Worm (Caenorhabditis elegans) whole organism, mixed stage, embryonic: Measurements from ENCODE around the gene tbc-7.

Source experiments
- blmp-1 ChIP-seq: fragments of 150-350 bp; optimal IDR thresholded peaks from 2 replicates; lab custom pipeline; 2014; ENCODE audit warnings: missing biosample characterization, missing genetic modification characterization
- drap-1 ChIP-seq: fragments of 200-800 bp; sonication (Bioruptor generic); optimal IDR thresholded peaks from 3 replicates; lab custom pipeline; 2018; ENCODE audit warnings: mild to moderate bottlenecking, missing genetic modification characterization, missing compliant biosample characterization
- elt-3 ChIP-seq: fragments of 150-350 bp; optimal IDR thresholded peaks from 2 replicates; lab custom pipeline; 2014; ENCODE audit warnings: missing biosample characterization, missing genetic modification characterization
- ham-2 ChIP-seq: fragments of 200-800 bp; sonication (Bioruptor generic); optimal IDR thresholded peaks from 2 replicates; lab custom pipeline; 2018; ENCODE audit warnings: mild to moderate bottlenecking, missing genetic modification characterization, missing compliant biosample characterization
- lsy-2 ChIP-seq: fragments of 150-350 bp; optimal IDR thresholded peaks from 2 replicates; lab custom pipeline; 2014; ENCODE audit warnings: missing biosample characterization, missing genetic modification characterization
- mab-5 ChIP-seq: fragments of 150-350 bp; optimal IDR thresholded peaks from 2 replicates; lab custom pipeline; 2014; ENCODE audit warnings: missing biosample characterization, missing genetic modification characterization
- nhr-12 ChIP-seq: fragments of 150-350 bp; optimal IDR thresholded peaks from 2 replicates; lab custom pipeline; 2014; ENCODE audit warnings: missing biosample characterization, missing genetic modification characterization
- nhr-76 ChIP-seq: sonication (generic microtip); optimal IDR thresholded peaks from 2 replicates; lab custom pipeline; 2017; ENCODE audit warnings: missing biosample characterization, missing genetic modification characterization
- pha-4 ChIP-seq: fragments of 150-350 bp; optimal IDR thresholded peaks from 2 replicates; lab custom pipeline; 2018; ENCODE audit warnings: missing biosample characterization, missing genetic modification reagents, missing genetic modification characterization
- sem-2 ChIP-seq: fragments of 200-800 bp; sonication (Bioruptor generic); optimal IDR thresholded peaks from 2 replicates; lab custom pipeline; 2018; ENCODE audit warnings: mild to moderate bottlenecking, missing genetic modification characterization, missing compliant biosample characterization
- unc-120 ChIP-seq: sonication (generic microtip); optimal IDR thresholded peaks from 2 replicates; lab custom pipeline; 2017; ENCODE audit warnings: missing genetic modification characterization, missing compliant biosample characterization; ENCODE audit not compliant: poor library complexity, severe bottlenecking
- unc-39 ChIP-seq: fragments of 150-350 bp; optimal IDR thresholded peaks from 2 replicates; lab custom pipeline; 2014; ENCODE audit warnings: missing biosample characterization, missing genetic modification characterization
- ztf-11 ChIP-seq: fragments of 150-350 bp; optimal IDR thresholded peaks from 2 replicates; lab custom pipeline; 2014; ENCODE audit warnings: missing biosample characterization, missing genetic modification characterization

DNA sequence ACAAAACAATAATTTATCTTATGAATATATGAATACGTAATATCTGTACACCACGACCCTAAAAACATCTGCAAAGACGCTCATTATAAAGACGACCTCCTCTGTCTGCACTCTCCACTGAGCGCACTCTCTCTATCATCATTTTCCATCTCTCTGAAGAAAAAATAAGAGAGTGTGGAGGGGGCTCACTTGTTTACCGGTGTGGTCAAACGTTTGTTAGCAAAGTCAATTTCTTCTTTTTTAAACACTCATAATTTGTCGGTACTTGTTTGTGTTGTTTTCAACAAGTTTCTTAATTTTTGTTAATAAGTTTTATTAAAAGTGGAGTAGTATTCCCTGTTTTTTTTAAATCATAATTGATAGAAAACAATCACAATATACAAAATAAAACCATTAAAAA, 47.9 kb upstream of the tbc-7 start:
- TF ChIP-seq nhr-76 (tag; lab: Kevin White, UChicago) (no peak), mab-5 (tag; lab: Kevin White, UChicago) (no peak), unc-120 (no peak), pha-4 (tag; lab: Kevin White, UChicago) (no peak), ztf-11 (tag; lab: Kevin White, UChicago) (no peak), lsy-2 (no peak), nhr-12 (tag; lab: Kevin White, UChicago) (no peak), sem-2 (GFP tag; lab: Kevin White, UChicago) (no peak), elt-3 (tag; lab: Kevin White, UChicago) (no peak), blmp-1 (no peak), ham-2 (GFP tag; lab: Kevin White, UChicago) (no peak), unc-39 (tag; lab: Kevin White, UChicago) (no peak), drap-1 (GFP tag; lab: Kevin White, UChicago) (no peak)
